Worm (Caenorhabditis elegans): Measurements from ENCODE around the gene lgc-17.

Gene lgc-17

ce11 chrX:12118340-12118739 is 3.0 kb upstream of the lgc-17 start, which contains the start of gene lgc-16:
Gene lgc-16 (plus strand): TSS chrX:12118640.
- TF ChIP-seq ztf-18 (tag; optimal IDR thresholded peaks at IDR 0.05), result no peak
- no peak for TF ChIP-seq F55B11.4 (tag; optimal IDR thresholded peaks at IDR 0.05; ENCODE audit: borderline replicate concordance, insufficient read depth)
- TF ChIP-seq F10E7.11 (tag; optimal IDR thresholded peaks at IDR 0.05), result no peak

- TF ChIP-seq nhr-120 (GFP tag; IDR thresholded peaks at IDR 0.05) (no peak), attf-6 (GFP tag; IDR thresholded peaks at IDR 0.05) (no peak), somi-1 (GFP tag; optimal IDR thresholded peaks at IDR 0.05) (no peak), B0261.1 (tag; optimal IDR thresholded peaks at IDR 0.05) (no peak), ceh-58 (GFP tag; IDR thresholded peaks at IDR 0.05) (no peak), F23B12.7 (tag; optimal IDR thresholded peaks at IDR 0.05; ENCODE audit: insufficient read depth) (no peak), snpc-1.1 (tag; optimal IDR thresholded peaks at IDR 0.05; ENCODE audit: insufficient read depth) (no peak), dpff-1 (tag; optimal IDR thresholded peaks at IDR 0.05) (no peak), bed-1 (GFP tag; IDR thresholded peaks at IDR 0.05) (no peak), let-526 (GFP tag; IDR thresholded peaks at IDR 0.05) (no peak), ztf-26 (tag; optimal IDR thresholded peaks at IDR 0.05) (no peak), pbrm-1 (GFP tag; IDR thresholded peaks at IDR 0.05) (no peak), hlh-26 (GFP tag; conservative IDR thresholded peaks at IDR 0.05) (no peak), ceh-100 (GFP tag; IDR thresholded peaks at IDR 0.05) (no peak), hmg-20 (GFP tag; IDR thresholded peaks at IDR 0.05) (no peak), F55B11.4 (tag; optimal IDR thresholded peaks at IDR 0.05; ENCODE audit: borderline replicate concordance, insufficient read depth) (no peak), nhr-90 (tag; optimal IDR thresholded peaks at IDR 0.05) (no peak), hsf-1 (GFP tag; IDR thresholded peaks at IDR 0.05) (no peak), ceh-27 (GFP tag; optimal IDR thresholded peaks at IDR 0.05) (no peak)
These were observed 1.8 kb downstream of the lgc-17 start, which contains the start of gene T01H10.11 for ce11 chrX:12123152-12123551. Gene T01H10.11 (plus strand): TSS chrX:12123452.

- TF ChIP-seq madf-10 (tag; optimal IDR thresholded peaks at IDR 0.05), result no peak
- TF ChIP-seq Y67H2A.10 (GFP tag; conservative IDR thresholded peaks at IDR 0.05), result no peak
- no peak for TF ChIP-seq mxl-1 (tag; optimal IDR thresholded peaks at IDR 0.05)
- TF ChIP-seq K12H6.12 (tag; optimal IDR thresholded peaks at IDR 0.05), result no peak
- TF ChIP-seq atf-7 (tag; optimal IDR thresholded peaks at IDR 0.05), result no peak
- TF ChIP-seq snpc-4 (GFP tag; optimal IDR thresholded peaks at IDR 0.05), result no peak
- TF ChIP-seq snpc-4 (tag; optimal IDR thresholded peaks at IDR 0.05), result no peak
- no peak for TF ChIP-seq snpc-3.4 (tag; optimal IDR thresholded peaks at IDR 0.05)
- TF ChIP-seq ccch-3 (GFP tag; optimal IDR thresholded peaks at IDR 0.05), result no peak
- TF ChIP-seq tlf-1 (GFP tag; optimal IDR thresholded peaks at IDR 0.05), result no peak
- no peak for TF ChIP-seq ekl-4 (GFP tag; IDR thresholded peaks at IDR 0.05)
- TF ChIP-seq ets-4 (GFP tag; optimal IDR thresholded peaks at IDR 0.05), result no peak
- TF ChIP-seq repo-1 (tag; optimal IDR thresholded peaks at IDR 0.05), result no peak
- TF ChIP-seq ceh-100 (GFP tag; IDR thresholded peaks at IDR 0.05), result no peak
- TF ChIP-seq snpc-1.3 (tag; optimal IDR thresholded peaks at IDR 0.05; ENCODE audit: insufficient read depth), result no peak
- TF ChIP-seq mcd-1 (GFP tag; IDR thresholded peaks at IDR 0.05), result no peak
These were observed 3.9 kb downstream of the lgc-17 start, which contains the start of gene lgc-18 for ce11 chrX:12125308-12125707. Gene lgc-18 (plus strand): TSS chrX:12125608.
